Fruit fly (Drosophila melanogaster) whole organism, prepupa: ENCODE measurements around the gene CG11668.

Experiments used
- Blimp-1 ChIP-seq: fragments of 200-800 bp; sonication (Bioruptor generic); optimal IDR thresholded peaks from 3 replicates; lab custom pipeline; 2017; ENCODE audit warnings: missing biosample characterization, missing genetic modification characterization, mild to moderate bottlenecking, moderate library complexity, missing genetic modification reagents
- CG11294 ChIP-seq: fragments of 200-800 bp; sonication (Bioruptor generic); IDR thresholded peaks from 2 replicates; pipeline ENCODE4 v1.3.6; 2022; ENCODE audit warnings: missing biosample characterization, missing genetic modification characterization
- CG1621 ChIP-seq: fragments of 200-800 bp; sonication (Bioruptor generic); optimal IDR thresholded peaks from 3 replicates; lab custom pipeline; 2018; ENCODE audit warnings: missing biosample characterization, mild to moderate bottlenecking, missing genetic modification characterization
- CG4318 ChIP-seq: fragments of 200-800 bp; sonication (Bioruptor generic); optimal IDR thresholded peaks from 3 replicates; lab custom pipeline; 2017; ENCODE audit warnings: missing biosample characterization, mild to moderate bottlenecking, missing genetic modification characterization
- CG6854 ChIP-seq: fragments of 200-800 bp; sonication (Bioruptor generic); optimal IDR thresholded peaks from 2 replicates; lab custom pipeline; 2017; ENCODE audit warnings: missing biosample characterization, mild to moderate bottlenecking, missing genetic modification characterization
- CG8319 ChIP-seq: fragments of 200-800 bp; sonication (Bioruptor generic); optimal IDR thresholded peaks from 3 replicates; lab custom pipeline; 2016; ENCODE audit warnings: missing biosample characterization, missing genetic modification characterization
- Hr38 ChIP-seq: sonication (Bioruptor generic); optimal IDR thresholded peaks from 2 replicates; lab custom pipeline; 2016; ENCODE audit warnings: missing biosample characterization, missing genetic modification characterization
- Hr4 ChIP-seq: fragments of 200-800 bp; sonication (Bioruptor generic); optimal IDR thresholded peaks from 3 replicates; lab custom pipeline; 2016; ENCODE audit warnings: missing biosample characterization, missing genetic modification characterization
- Met ChIP-seq: fragments of 200-800 bp; sonication (Bioruptor generic); optimal IDR thresholded peaks from 3 replicates; lab custom pipeline; 2016; ENCODE audit warnings: missing biosample characterization, missing genetic modification characterization
- OdsH ChIP-seq: fragments of 200-800 bp; sonication (Bioruptor generic); optimal IDR thresholded peaks from 3 replicates; lab custom pipeline; 2016; ENCODE audit warnings: missing biosample characterization, missing genetic modification characterization
- Sox102F ChIP-seq: fragments of 200-800 bp; sonication (Bioruptor generic); optimal IDR thresholded peaks from 2 replicates; lab custom pipeline; 2016; ENCODE audit warnings: missing biosample characterization, mild to moderate bottlenecking, missing genetic modification characterization
- eg ChIP-seq: fragments of 200-800 bp; sonication (Bioruptor generic); IDR thresholded peaks from 3 replicates; pipeline ENCODE4 v1.3.6; 2022; ENCODE audit warnings: missing biosample characterization, missing genetic modification characterization
- net ChIP-seq: fragments of 200-800 bp; sonication (Bioruptor generic); optimal IDR thresholded peaks from 3 replicates; lab custom pipeline; 2016; ENCODE audit warnings: missing biosample characterization, missing genetic modification characterization
- ss ChIP-seq, 2 experiments: fragments of 200-800 bp; sonication (Bioruptor generic); optimal IDR thresholded peaks; 2 replicates in 1 of 2; 3 replicates in 1 of 2; lab custom pipeline; 2017 to 2018; ENCODE audit warnings: mild to moderate bottlenecking in 2 of 2, missing biosample characterization in 2 of 2, missing genetic modification characterization in 2 of 2, moderate library complexity in 1 of 2

dm6 chr3R:13082382-13082781, 44.2 kb downstream of the CG11668 start:
- no peak for TF ChIP-seq Hr4
- no peak for TF ChIP-seq CG4318 (GFP tag; lab: Kevin White, UChicago)
- TF ChIP-seq Sox102F (GFP tag; lab: Kevin White, UChicago), result no peak
- no peak for TF ChIP-seq CG8319 (GFP tag; lab: Kevin White, UChicago)
- TF ChIP-seq OdsH (GFP tag; lab: Kevin White, UChicago), result no peak
- no peak for TF ChIP-seq ss (GFP tag; optimal IDR thresholded peaks at IDR 0.05; lab: Kevin White, UChicago)
- no peak for TF ChIP-seq eg
- TF ChIP-seq Blimp-1 (GFP tag; lab: Kevin White, UChicago), result no peak
- no peak for TF ChIP-seq Hr38
- TF ChIP-seq net (GFP tag; lab: Kevin White, UChicago), result no peak
- TF ChIP-seq CG1621 (tag; lab: Kevin White, UChicago), result no peak
- no peak for TF ChIP-seq CG11294 (GFP tag; lab: Robert Waterston, UW)
- no peak for TF ChIP-seq CG6854
- TF ChIP-seq Met (GFP tag; lab: Kevin White, UChicago), result no peak
